Worm (Caenorhabditis elegans): ENCODE measurements around the gene sri-28.

sri-28 gene

DNA sequence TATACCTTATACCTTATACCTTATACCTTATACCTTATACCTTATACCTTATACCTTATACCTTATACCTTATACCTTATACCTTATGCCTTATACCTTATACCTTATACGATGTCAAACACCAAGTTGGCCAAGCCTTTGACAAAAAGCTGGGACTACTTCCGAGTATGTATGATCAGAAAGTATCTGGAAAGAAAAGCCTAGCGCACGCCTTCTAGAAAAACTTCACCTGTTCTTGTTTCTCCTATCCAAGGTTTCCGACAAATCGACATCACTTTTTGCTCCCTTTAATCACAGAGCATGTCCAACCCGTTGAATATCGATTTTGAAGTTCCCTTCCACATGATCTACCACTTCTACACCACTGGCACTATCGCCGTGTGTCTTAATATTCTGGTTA lies at the start of gene sri-28:
Gene sri-28, plus strand, starts transcription at position 301 of the 400 bp plus-strand sequence.
- TF ChIP-seq flt-1 (GFP tag; IDR thresholded peaks at IDR 0.05) (no peak), tab-1 (GFP tag; IDR thresholded peaks at IDR 0.05) (no peak), cog-1 (tag; optimal IDR thresholded peaks at IDR 0.05) (no peak), med-1 (GFP tag; optimal IDR thresholded peaks at IDR 0.05; ENCODE audit: insufficient read depth) (no peak), ref-1 (GFP tag; conservative IDR thresholded peaks at IDR 0.05) (no peak), klf-2 (GFP tag; conservative IDR thresholded peaks at IDR 0.05) (no peak), ztf-29 (GFP tag; IDR thresholded peaks at IDR 0.05) (no peak), T22C8.4 (GFP tag; IDR thresholded peaks at IDR 0.05) (no peak), ztf-23 (GFP tag; IDR thresholded peaks at IDR 0.05) (no peak)

- TF ChIP-seq ztf-29 (GFP tag; IDR thresholded peaks at IDR 0.05) (no peak), cog-1 (tag; optimal IDR thresholded peaks at IDR 0.05) (no peak)
These were observed 47.8 kb upstream of the sri-28 start, which contains the start of gene lido-9 for ce11 chrII:3000535-3001264. Gene lido-9 (plus strand): TSS chrII:3000768.

DNA sequence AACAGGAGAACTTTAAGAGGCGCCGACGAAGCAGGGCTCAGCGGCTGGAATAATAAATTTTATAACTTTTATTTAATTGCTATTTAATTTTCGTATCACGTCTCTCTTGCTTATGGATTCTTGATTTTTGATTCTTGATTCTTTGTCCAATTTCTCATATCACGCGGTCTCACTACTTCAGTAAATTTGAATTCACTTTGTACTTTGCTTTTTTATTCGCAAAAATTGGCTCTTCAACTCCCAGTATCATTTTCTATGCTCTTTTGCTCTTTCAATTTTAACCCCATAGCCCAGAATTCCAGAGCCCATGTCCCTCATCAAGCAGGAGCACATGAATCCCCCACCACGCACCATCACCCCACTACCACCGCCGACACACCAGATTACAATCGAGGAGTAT lies 46.3 kb upstream of the sri-28 start, which contains the start of gene lido-10:
Gene lido-10, plus strand, starts transcription at position 301 of the 400 bp plus-strand sequence.
- no peak for TF ChIP-seq cog-1 (tag; optimal IDR thresholded peaks at IDR 0.05)
- no peak for TF ChIP-seq med-1 (GFP tag; optimal IDR thresholded peaks at IDR 0.05; ENCODE audit: insufficient read depth)

DNA sequence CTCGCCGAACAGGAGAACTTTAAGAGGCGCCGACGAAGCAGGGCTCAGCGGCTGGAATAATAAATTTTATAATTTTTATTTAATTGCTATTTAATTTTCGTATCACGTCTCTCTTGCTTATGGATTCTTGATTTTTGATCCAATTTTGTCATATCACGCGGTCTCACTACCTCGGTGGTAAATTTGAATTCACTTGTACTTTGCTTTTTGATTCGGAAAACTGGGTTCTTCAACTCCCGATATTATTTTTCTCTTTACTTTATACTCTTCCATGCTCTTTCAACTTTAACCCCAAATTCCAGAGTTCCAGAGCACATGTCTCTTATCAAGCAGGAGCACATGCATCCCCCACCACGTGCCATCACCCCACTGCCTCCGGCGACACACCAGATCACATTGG lies 44.8 kb upstream of the sri-28 start, which contains the start of gene lido-11:
Gene lido-11, plus strand, starts transcription at position 301 of the 400 bp plus-strand sequence.
- TF ChIP-seq med-1 (GFP tag; optimal IDR thresholded peaks at IDR 0.05; ENCODE audit: insufficient read depth) (no peak), klf-2 (GFP tag; conservative IDR thresholded peaks at IDR 0.05) (no peak), cog-1 (tag; optimal IDR thresholded peaks at IDR 0.05) (no peak), flt-1 (GFP tag; IDR thresholded peaks at IDR 0.05) (no peak), T22C8.4 (GFP tag; IDR thresholded peaks at IDR 0.05) (no peak), ztf-29 (GFP tag; IDR thresholded peaks at IDR 0.05) (no peak), tab-1 (GFP tag; IDR thresholded peaks at IDR 0.05) (no peak), ztf-23 (GFP tag; IDR thresholded peaks at IDR 0.05) (no peak), ref-1 (GFP tag; conservative IDR thresholded peaks at IDR 0.05) (no peak)

DNA sequence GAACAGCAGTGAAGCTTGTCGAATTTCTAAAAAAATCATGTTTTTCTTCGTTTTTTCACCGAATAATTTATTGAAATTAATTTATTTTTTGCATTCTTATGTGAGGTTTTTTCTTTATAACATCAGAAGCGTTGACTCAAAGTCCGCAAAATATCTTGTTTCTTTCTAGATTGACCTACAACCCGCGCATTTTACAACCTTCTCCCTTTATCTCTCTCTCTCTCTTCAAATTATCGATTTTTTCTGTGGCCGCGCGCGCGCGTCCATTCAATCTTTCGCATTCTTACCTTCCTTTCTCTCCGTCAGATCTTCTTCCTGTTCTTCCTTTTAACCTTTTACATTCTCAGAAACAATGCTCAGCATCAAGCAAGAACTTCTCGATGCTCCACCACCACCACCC lies 43.0 kb upstream of the sri-28 start, which contains the start of gene lido-12:
Gene lido-12, plus strand, starts transcription at position 301 of the 400 bp plus-strand sequence.
- TF ChIP-seq T22C8.4 (GFP tag; IDR thresholded peaks at IDR 0.05), result peak; percentile 57; the same call in 1 of the 2 replicates
- TF ChIP-seq med-1 (GFP tag; optimal IDR thresholded peaks at IDR 0.05; ENCODE audit: insufficient read depth), result no peak

DNA sequence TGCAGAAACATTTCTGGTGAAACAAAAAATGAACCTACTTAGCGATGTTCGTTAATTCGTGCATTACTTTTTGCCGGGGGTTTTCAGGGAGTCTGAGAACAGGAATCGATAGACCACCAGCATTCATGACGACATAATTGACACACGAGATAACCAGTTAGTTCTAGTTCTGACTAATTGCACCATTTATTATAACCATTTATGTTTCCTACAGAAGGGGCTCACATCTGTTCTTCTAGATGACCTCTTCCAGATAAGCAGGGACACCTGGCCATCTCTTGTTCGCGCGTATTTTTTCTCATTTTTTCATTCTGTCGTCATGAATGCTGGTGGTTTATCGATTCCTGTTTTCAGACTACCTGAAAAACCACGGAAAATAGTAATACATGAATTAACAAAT lies 40.1 kb upstream of the sri-28 start, which contains the start of gene sdz-5:
Gene sdz-5, plus strand, starts transcription at position 301 of the 400 bp plus-strand sequence.
- TF ChIP-seq flt-1 (GFP tag; IDR thresholded peaks at IDR 0.05) (no peak), klf-2 (GFP tag; conservative IDR thresholded peaks at IDR 0.05) (no peak), T22C8.4 (GFP tag; IDR thresholded peaks at IDR 0.05) (no peak), ztf-23 (GFP tag; IDR thresholded peaks at IDR 0.05) (no peak), ztf-29 (GFP tag; IDR thresholded peaks at IDR 0.05) (no peak), med-1 (GFP tag; optimal IDR thresholded peaks at IDR 0.05; ENCODE audit: insufficient read depth) (no peak), ref-1 (GFP tag; conservative IDR thresholded peaks at IDR 0.05) (no peak), cog-1 (tag; optimal IDR thresholded peaks at IDR 0.05) (no peak), tab-1 (GFP tag; IDR thresholded peaks at IDR 0.05) (no peak)

DNA sequence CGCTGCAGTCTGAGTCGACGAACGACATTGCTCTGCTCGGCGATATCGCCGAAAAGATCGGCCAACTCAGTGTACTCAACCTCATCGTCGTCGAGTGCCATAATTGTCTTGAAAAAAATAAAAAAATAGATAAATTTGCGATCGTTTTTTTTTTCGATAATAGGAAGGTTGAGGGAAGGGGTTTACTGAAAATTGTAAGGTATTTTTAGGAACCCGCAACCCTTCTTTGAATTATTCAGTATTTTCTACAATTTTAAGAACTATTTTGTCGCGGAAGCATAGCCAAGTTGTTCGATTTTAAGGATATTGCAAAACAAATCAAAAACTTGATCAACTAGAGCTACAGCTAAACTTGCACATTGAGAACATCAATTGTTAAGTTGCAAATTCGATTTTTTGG lies 36.3 kb upstream of the sri-28 start, which contains the start of gene C41H7.9:
Gene C41H7.9, minus strand, starts transcription at position 101 of the 400 bp plus-strand sequence.
- no peak for TF ChIP-seq cog-1 (tag; optimal IDR thresholded peaks at IDR 0.05)
- no peak for TF ChIP-seq med-1 (GFP tag; optimal IDR thresholded peaks at IDR 0.05; ENCODE audit: insufficient read depth)
- no peak for TF ChIP-seq T22C8.4 (GFP tag; IDR thresholded peaks at IDR 0.05)
- TF ChIP-seq ref-1 (GFP tag; conservative IDR thresholded peaks at IDR 0.05), result no peak
- no peak for TF ChIP-seq ztf-23 (GFP tag; IDR thresholded peaks at IDR 0.05)

DNA sequence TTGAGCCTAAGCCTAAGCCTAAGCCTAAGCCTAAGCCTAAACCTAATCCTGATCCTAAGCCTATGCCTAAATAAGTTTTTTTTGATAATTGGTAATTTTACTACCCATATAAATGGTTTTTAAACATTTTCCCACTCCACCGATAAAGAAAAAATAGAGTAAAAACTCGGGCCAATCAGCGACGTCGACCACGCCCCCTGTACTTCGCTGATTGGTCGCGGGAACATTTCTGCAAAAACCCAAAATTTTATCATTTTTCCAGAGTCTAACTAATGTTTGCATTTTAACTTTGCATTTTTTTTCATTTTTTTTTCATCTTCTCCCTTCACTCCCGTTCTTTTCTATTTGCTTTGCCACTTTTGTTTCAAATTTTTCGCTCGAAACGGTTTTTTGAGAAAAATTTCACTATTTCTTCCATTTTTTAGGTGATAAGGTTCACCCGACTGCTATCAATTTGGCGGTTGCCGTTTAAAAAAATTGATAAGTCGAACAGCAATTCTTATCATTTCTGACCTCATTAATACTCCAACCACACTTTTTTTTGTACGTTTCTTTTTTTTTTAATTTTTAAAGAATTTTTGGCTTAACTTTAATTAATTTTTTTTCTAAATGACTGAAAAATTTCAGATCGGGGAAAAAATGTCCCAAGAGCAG lies 34.2 kb upstream of the sri-28 start, which contains the start of gene C41H7.2:
Gene C41H7.2, plus strand, starts transcription at position 622 of the 654 bp plus-strand sequence.
- TF ChIP-seq ref-1 (GFP tag; conservative IDR thresholded peaks at IDR 0.05), result no peak
- TF ChIP-seq med-1 (GFP tag; optimal IDR thresholded peaks at IDR 0.05; ENCODE audit: insufficient read depth), result no peak
- no peak for TF ChIP-seq ztf-29 (GFP tag; IDR thresholded peaks at IDR 0.05)
- 0 out of 2 replicates have a peak, but pooled peaks have one; percentile 2 for TF ChIP-seq flt-1 (GFP tag; IDR thresholded peaks at IDR 0.05)
- no peak for TF ChIP-seq tab-1 (GFP tag; IDR thresholded peaks at IDR 0.05)

- TF ChIP-seq T22C8.4 (GFP tag; IDR thresholded peaks at IDR 0.05), result no peak
- TF ChIP-seq ztf-23 (GFP tag; IDR thresholded peaks at IDR 0.05), result no peak
- TF ChIP-seq klf-2 (GFP tag; conservative IDR thresholded peaks at IDR 0.05), result no peak
- TF ChIP-seq tab-1 (GFP tag; IDR thresholded peaks at IDR 0.05), result no peak
- TF ChIP-seq med-1 (GFP tag; optimal IDR thresholded peaks at IDR 0.05; ENCODE audit: insufficient read depth), result no peak
- TF ChIP-seq cog-1 (tag; optimal IDR thresholded peaks at IDR 0.05), result no peak
- no peak for TF ChIP-seq flt-1 (GFP tag; IDR thresholded peaks at IDR 0.05)
- TF ChIP-seq ref-1 (GFP tag; conservative IDR thresholded peaks at IDR 0.05), result no peak
- TF ChIP-seq ztf-29 (GFP tag; IDR thresholded peaks at IDR 0.05), result no peak
These were observed 28.7 kb upstream of the sri-28 start, which contains the start of gene clec-3 for ce11 chrII:3019807-3020206. Gene clec-3 (minus strand): TSS chrII:3019907.

- no peak for TF ChIP-seq ref-1 (GFP tag; conservative IDR thresholded peaks at IDR 0.05)
- TF ChIP-seq ztf-23 (GFP tag; IDR thresholded peaks at IDR 0.05), result no peak
- TF ChIP-seq T22C8.4 (GFP tag; IDR thresholded peaks at IDR 0.05), result no peak
- TF ChIP-seq klf-2 (GFP tag; conservative IDR thresholded peaks at IDR 0.05), result no peak
- no peak for TF ChIP-seq cog-1 (tag; optimal IDR thresholded peaks at IDR 0.05)
- TF ChIP-seq ztf-29 (GFP tag; IDR thresholded peaks at IDR 0.05), result no peak
- TF ChIP-seq med-1 (GFP tag; optimal IDR thresholded peaks at IDR 0.05; ENCODE audit: insufficient read depth), result no peak
- TF ChIP-seq flt-1 (GFP tag; IDR thresholded peaks at IDR 0.05), result no peak
- TF ChIP-seq tab-1 (GFP tag; IDR thresholded peaks at IDR 0.05), result no peak
These were observed 27.6 kb upstream of the sri-28 start for ce11 chrII:3020899-3021298.

All from whole organism, midembryonic.